Worm (Caenorhabditis elegans) whole organism, L4/young adult: ENCODE results near the gene nlp-2.

Experiments
- W03F9.2 ChIP-seq: fragments of 150-350 bp; optimal IDR thresholded peaks from 2 replicates; lab custom pipeline; 2014; ENCODE audit warnings: missing biosample characterization, missing genetic modification characterization
- dao-5 ChIP-seq: sonication (generic microtip); optimal IDR thresholded peaks from 2 replicates; lab custom pipeline; 2016; ENCODE audit warnings: missing genotype, missing genetic modification characterization, moderate library complexity, missing compliant biosample characterization
- him-1 ChIP-seq: sonication (generic microtip); optimal IDR thresholded peaks from 2 replicates; lab custom pipeline; 2016; ENCODE audit warnings: missing genotype, missing genetic modification reagents, missing genetic modification characterization, missing compliant biosample characterization

nlp-2 gene

DNA sequence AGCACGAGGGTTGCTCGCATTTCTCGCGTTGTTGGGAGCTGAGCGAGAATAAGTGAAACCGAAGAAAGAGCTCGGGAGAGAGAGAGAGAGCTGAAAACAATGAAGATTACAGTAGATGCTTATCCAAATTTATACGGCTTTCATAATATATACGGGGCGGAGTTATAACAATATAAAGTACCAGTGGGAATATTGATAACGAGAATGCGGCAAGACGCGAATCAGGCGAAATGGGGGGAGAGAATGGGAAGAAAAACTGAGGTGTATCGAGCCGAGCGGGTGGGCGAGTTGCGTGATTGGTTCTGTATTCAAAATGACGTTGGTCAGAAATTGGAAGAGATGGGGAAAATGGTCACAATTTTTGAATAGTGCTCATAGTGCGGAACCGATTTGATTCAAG is at the start of gene nlp-2:
TSS of gene nlp-2 (minus strand) at position 101 of the 400 bp plus-strand sequence.
- no peak for TF ChIP-seq dao-5 (tag; lab: Kevin White, UChicago)
- TF ChIP-seq W03F9.2: no peak
- TF ChIP-seq him-1 (tag; lab: Kevin White, UChicago): no peak

DNA sequence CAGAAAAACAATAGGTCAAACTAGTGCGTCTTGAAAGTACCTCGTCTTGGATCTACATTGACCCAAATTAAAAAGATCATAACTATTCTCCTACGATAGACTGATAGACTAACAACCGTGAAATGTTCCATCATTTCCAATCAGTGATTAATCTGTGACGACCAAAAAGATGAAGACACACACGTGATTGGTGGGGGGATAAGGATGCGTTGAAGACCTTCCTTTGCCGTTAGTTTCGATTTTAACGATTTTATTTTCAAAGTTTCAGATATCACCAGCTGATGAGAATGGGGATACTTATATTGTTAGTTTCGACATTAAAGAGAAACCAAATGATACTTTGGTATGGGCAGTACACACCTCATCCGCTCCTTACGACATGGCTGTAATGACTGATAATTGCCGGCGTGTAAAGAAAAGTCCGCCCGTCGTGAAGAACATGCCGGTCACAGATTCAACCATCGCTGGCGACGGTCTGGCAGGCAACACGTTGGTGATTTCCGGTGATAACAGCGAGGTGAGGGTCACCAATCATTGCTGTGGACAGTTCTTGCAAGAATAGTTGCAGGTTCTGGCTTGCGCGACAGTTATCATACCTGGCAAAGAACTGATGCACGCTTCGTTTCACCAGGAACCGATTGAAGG is 42.5 kb upstream of the nlp-2 start:
- TF ChIP-seq W03F9.2 (no peak), him-1 (tag; lab: Kevin White, UChicago) (no peak), dao-5 (tag; lab: Kevin White, UChicago) (no peak)

DNA sequence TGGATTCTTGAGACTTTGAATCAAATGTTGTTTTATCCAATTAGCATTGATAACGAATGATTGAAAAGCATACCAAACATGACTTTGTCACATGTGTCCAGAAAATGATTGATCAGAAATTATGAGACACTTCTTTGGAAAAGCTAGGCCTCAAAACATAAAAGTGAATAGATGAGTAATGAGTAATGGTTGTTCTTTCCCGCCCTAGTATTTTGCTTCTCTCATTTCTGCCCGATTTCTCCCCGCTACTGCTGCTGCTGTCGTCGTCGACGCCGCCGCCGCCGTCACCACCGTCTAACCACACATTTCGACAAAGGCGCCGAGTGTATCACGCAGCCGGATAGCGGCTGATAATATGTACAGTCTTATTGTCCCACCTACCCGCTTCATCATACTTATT is 40.9 kb upstream of the nlp-2 start, which contains the start of gene F47G3.1:
TSS of gene F47G3.1 (plus strand) at position 301 of the 400 bp plus-strand sequence.
- no peak for TF ChIP-seq him-1 (tag; lab: Kevin White, UChicago)
- no peak for TF ChIP-seq dao-5 (tag; lab: Kevin White, UChicago)
- no peak for TF ChIP-seq W03F9.2

DNA sequence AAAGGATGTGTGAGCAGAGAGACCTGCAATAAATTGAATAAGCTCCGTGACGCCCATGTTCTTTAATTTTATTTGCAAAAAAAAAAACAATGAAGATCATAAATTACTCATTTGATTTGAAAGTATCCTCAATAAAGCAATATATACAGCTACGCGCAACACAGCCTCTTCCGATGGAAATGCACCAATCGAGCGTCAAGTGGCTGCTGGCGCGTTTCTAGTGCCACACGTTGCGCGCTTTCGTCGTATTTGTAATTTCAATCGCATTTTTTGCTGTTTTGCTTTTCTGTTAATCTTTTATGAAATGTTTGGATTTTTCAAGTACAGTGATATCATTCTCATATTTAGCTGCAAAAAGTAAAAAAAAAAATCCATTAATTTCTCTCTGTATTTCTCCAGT is 37.7 kb upstream of the nlp-2 start:
- TF ChIP-seq W03F9.2: peak; percentile 17
- no peak for TF ChIP-seq him-1 (tag; lab: Kevin White, UChicago)
- TF ChIP-seq dao-5 (tag; lab: Kevin White, UChicago): no peak

DNA sequence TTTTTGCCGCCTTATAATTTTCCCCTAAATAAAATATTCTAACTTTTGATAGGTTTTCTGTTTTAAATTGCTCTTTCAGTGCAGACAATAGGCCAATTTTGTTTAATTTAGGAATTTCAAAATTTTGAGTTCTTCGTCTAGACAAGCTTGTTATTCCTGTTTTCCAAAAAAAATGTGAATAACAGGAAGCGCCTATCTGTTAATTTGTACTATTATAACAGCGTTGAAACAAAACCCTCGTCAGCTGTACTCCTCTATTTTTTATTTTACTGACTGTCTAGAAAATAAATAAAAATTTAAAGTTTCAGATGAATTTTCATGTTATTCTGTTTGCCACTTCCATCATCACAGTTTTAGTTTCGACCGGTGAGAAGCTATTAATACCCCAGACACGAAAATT is 36.7 kb upstream of the nlp-2 start, which contains the start of gene F47G3.4:
TSS of gene F47G3.4 (plus strand) at position 301 of the 400 bp plus-strand sequence.
- TF ChIP-seq him-1 (tag; lab: Kevin White, UChicago) (no peak), W03F9.2 (no peak), dao-5 (tag; lab: Kevin White, UChicago) (no peak)

DNA sequence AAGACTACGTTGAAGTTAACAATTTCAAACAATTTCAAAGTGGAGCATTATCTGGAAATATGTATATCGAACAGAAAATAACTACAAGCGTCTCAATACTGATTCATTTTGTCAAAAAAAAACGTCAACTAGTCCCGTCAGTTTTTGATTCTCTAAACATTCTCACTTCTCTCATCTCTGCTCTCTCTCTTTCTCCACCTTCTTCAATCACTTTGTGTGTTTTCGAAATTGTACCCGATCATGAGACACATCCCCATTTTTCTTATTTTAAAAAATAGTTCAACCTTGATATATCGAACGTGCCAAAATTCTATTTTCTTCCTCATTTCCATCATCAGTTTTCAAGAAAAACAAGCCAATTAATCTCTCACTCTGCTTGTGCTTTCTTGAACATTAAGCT is 36.3 kb upstream of the nlp-2 start:
- no peak for TF ChIP-seq him-1 (tag; lab: Kevin White, UChicago)
- TF ChIP-seq W03F9.2: no peak

DNA sequence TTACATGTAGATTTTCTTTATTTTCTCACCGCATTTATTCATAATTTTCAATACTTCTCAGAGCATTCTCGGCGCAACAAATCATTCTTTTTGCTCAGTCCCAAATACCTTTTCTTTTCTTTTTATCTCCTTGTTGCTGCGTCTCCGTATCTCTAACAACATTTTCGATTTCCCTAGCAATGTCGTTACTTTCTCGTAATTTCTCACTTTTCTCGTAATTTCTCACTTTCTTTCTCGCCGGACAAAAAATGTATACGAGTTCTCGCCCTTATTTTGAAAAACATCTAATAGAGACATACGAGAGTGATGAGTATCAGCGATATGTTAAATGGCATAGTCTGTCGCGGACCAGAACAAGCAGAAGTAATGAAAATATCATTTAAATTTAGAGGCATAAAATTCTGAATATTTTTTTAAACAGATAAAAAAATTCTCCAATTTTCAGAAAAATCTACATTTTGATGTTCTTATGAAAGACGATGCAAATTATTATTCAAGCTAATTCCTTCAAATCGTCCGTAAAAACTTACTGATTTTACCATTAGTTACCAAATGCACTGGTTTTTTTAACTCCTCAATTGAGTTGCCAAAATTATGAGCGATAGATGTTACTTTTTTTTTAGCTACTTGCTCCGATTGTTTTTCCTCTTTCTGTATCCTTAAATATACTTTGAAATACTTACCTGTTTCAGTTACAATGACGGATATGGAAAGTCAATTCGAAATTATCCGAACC is 30.9 kb upstream of the nlp-2 start, which contains the start of gene F47G3.3:
TSS of gene F47G3.3 (plus strand) at position 686 of the 736 bp plus-strand sequence.
- no peak for TF ChIP-seq him-1 (tag; lab: Kevin White, UChicago)

DNA sequence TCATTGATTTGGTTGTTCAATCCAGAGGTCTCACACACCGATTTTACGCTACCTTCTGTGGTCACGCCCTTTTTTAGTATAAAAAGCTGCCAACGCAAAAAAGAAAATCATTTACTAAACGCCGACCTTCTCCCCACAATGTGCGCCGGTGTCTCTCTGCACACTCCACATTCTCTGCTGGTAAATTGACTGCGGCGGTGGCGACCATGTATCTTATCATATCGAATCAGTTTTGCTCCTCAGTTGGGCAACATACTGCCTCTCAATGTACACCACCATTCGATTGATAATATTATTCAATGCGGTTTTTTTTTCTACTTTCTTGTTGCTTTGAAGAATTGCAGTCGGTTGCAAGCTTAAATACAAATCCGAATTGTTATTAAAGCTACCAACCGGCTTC is 27.6 kb upstream of the nlp-2 start:
- no peak for TF ChIP-seq dao-5 (tag; lab: Kevin White, UChicago)
- TF ChIP-seq him-1 (tag; lab: Kevin White, UChicago): no peak
- no peak for TF ChIP-seq W03F9.2

DNA sequence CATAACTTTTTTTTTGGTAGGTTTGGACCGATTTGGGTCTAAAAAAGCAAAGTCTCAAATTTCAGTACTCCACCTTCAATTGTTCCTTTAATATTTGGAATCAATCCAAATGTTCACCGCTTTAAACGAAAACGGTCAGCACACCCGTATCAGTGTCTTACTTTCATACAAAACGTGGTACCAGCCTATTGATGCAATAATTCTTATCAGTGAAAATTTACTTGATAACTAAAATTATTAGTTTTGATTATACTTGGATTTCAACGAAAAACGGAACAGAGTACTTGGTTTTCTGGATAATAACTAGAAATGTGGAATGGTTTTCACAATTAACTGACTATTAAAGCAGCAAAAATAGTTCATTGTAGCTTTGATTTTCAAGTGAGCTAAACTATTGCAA is 26.1 kb upstream of the nlp-2 start:
- no peak for TF ChIP-seq W03F9.2
- no peak for TF ChIP-seq dao-5 (tag; lab: Kevin White, UChicago)
- no peak for TF ChIP-seq him-1 (tag; lab: Kevin White, UChicago)

DNA sequence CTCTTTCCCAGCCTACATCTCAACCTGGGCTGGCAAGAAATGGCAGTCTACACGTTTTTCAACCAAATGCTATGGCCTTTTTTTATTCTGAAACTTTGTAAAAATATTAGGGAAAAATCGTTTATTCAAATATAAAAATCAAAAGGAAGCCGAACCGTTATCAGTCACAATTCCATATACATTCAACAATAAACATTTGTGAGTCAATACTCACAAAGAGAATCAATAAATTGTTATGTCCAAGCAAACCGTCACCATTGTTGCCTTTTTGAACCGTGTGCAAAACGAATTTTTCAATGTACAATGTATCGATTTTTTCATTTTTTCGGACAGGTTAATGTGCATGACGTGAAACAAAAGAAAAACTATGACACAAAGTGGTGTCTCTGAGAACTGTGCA is 24.5 kb upstream of the nlp-2 start:
- TF ChIP-seq him-1 (tag; lab: Kevin White, UChicago) (no peak), W03F9.2 (no peak)

DNA sequence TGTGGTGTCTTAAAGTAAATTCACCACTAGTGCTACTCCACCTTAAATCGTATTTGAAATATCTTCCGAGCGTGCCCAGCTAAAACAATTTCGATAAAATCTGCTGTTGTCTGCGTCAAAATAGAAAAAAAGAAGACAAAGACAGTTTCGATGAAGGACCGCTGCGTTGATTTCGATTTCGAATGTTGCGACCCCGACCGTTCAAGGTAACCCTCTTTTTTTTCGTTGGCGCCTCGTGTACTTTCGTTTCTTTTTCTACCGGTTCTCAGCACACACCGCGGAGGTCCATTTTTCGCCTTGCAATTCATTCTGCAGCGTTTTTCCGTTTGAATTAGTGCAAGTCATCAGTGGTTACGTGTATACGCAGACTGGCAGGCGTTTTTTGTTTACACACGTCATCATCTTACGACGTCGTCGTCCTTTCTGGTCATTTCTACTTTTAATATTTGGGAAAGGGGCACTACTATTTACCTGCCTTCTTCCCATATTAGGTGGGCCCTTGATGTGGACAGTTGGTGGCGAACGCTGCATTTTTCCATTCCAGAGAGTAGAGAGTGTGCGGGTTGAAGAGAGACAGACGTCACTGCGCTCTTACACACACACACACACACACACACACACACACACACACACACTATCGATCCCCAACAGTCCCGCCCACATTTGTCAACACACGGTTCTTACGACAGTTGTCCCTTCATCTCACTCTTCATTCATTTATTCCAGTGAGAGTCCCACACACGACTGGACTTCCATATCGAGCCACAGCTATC is 23.7 kb upstream of the nlp-2 start:
- TF ChIP-seq dao-5 (tag; lab: Kevin White, UChicago): no peak
- no peak for TF ChIP-seq W03F9.2
- TF ChIP-seq him-1 (tag; lab: Kevin White, UChicago): no peak

DNA sequence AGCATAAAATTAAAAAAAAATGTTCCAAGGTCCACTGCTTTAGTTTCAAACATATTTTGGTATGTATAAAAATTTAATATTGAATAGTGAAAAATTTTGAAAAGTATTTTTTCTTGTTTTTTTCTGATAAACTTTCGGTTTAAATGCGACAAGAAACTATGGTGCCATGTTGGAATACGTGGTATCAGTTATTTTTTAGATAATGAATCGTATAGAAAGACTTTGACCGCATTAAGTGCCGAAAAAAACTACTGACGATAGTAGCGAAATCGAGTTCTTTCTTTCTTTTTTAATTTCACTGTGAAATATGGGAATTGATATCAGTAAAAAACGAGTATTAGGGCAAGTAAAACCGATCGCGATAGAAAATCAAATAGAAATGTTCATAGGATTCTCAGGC is 21.3 kb upstream of the nlp-2 start, which contains the start of gene T24D8.6:
TSS of gene T24D8.6 (minus strand) at position 101 of the 400 bp plus-strand sequence.
- no peak for TF ChIP-seq dao-5 (tag; lab: Kevin White, UChicago)
- no peak for TF ChIP-seq him-1 (tag; lab: Kevin White, UChicago)
- no peak for TF ChIP-seq W03F9.2

DNA sequence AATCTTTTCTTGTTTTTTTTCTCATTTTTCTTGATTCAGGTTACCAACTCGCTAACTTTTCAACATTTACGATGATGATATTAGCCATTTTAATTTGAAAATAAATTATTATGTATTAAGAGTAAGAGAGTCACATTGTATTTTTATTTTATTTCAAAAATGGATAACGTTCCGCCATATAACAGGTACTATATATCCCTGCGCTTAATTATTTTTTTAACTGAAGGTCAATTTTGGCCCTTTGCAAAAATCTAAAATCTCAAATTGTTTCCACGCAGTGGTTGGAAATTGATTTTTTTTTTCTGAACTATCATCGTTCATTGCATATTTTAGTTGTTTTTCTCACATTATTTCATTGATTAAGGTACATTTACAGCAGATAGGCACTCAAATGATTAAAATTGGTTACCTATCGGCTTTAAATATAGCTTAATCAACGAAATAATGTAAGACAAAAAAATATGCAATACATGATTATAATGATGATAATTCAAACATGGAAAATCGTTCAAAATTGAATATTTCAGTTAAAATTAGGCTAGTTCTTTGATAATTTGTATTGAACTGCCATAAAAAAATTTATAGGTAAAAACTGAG is 20.2 kb upstream of the nlp-2 start:
- TF ChIP-seq W03F9.2 (peak; percentile 96), him-1 (tag; lab: Kevin White, UChicago) (peak; percentile 75), dao-5 (tag; lab: Kevin White, UChicago) (no peak)
